Fruit fly (Drosophila melanogaster) whole organism, pupa: ENCODE data around the gene CG46339.

Source experiments
- CG10348 ChIP-seq: fragments of 200-800 bp; sonication (Bioruptor generic); IDR thresholded peaks from 2 replicates; pipeline ENCODE4 v1.3.6; 2022; ENCODE audit warnings: missing biosample characterization, missing genetic modification characterization
- CG12605 ChIP-seq: fragments of 200-800 bp; sonication (Bioruptor generic); IDR thresholded peaks from 2 replicates; pipeline ENCODE4 v1.3.6; 2022; ENCODE audit warnings: missing biosample characterization, missing genetic modification characterization
- CG14655 ChIP-seq: fragments of 200-800 bp; sonication (Bioruptor generic); optimal IDR thresholded peaks from 3 replicates; lab custom pipeline; 2017; ENCODE audit warnings: mild to moderate bottlenecking, missing biosample characterization, missing genetic modification reagents, missing genetic modification characterization
- CG4496 ChIP-seq: fragments of 200-800 bp; sonication (Bioruptor generic); IDR thresholded peaks from 3 replicates; pipeline ENCODE4 v1.3.6; 2022; ENCODE audit warnings: missing biosample characterization, missing genetic modification characterization
- CG8159 ChIP-seq: fragments of 200-800 bp; sonication (Bioruptor generic); optimal IDR thresholded peaks from 3 replicates; lab custom pipeline; 2018; ENCODE audit warnings: missing biosample characterization, mild to moderate bottlenecking, missing genetic modification characterization, moderate library complexity
- CG9948 ChIP-seq: fragments of 200-800 bp; sonication (Bioruptor generic); optimal IDR thresholded peaks from 2 replicates; lab custom pipeline; 2018; ENCODE audit warnings: missing biosample characterization, mild to moderate bottlenecking, missing genetic modification characterization, moderate library complexity
- EcR ChIP-seq: fragments of 200-800 bp; sonication (Bioruptor generic); optimal IDR thresholded peaks from 3 replicates; lab custom pipeline; 2019; ENCODE audit warnings: missing biosample characterization, missing genetic modification characterization, mild to moderate bottlenecking, moderate library complexity, missing genetic modification reagents
- Pif1A ChIP-seq: fragments of 200-800 bp; sonication (Bioruptor generic); optimal IDR thresholded peaks from 3 replicates; lab custom pipeline; 2016; ENCODE audit warnings: missing biosample characterization, missing genetic modification characterization
- Pif1B ChIP-seq: fragments of 200-800 bp; sonication (Bioruptor generic); optimal IDR thresholded peaks from 3 replicates; lab custom pipeline; 2016; ENCODE audit warnings: missing biosample characterization, missing genetic modification characterization
- Snoo ChIP-seq: fragments of 200-800 bp; sonication (Bioruptor generic); optimal IDR thresholded peaks from 3 replicates; lab custom pipeline; 2017; ENCODE audit warnings: missing biosample characterization, mild to moderate bottlenecking, missing genetic modification characterization, inconsistent platforms
- fd96Ca ChIP-seq: fragments of 200-800 bp; sonication (Bioruptor generic); IDR thresholded peaks from 3 replicates; pipeline ENCODE4 v1.3.6; 2022; ENCODE audit warnings: missing biosample characterization, missing genetic modification characterization
- gl ChIP-seq: fragments of 200-800 bp; sonication (Bioruptor generic); optimal IDR thresholded peaks from 2 replicates; lab custom pipeline; 2018; ENCODE audit warnings: missing biosample characterization, mild to moderate bottlenecking, missing genetic modification characterization

- TF ChIP-seq CG8159 (tag; lab: Kevin White, UChicago) (no peak), CG12605 (no peak), CG9948 (tag; lab: Kevin White, UChicago) (no peak), Snoo (tag; lab: Kevin White, UChicago) (no peak), fd96Ca (GFP tag; lab: Robert Waterston, UW) (no peak; the same call in 2 of the 3 replicates), Pif1B (no peak), EcR (GFP tag; lab: Kevin White, UChicago) (no peak), CG10348 (GFP tag; lab: Robert Waterston, UW) (no peak), CG4496 (GFP tag; lab: Robert Waterston, UW) (no peak), gl (tag; lab: Kevin White, UChicago) (no peak), CG14655 (GFP tag; lab: Kevin White, UChicago) (no peak), Pif1A (GFP tag; lab: Kevin White, UChicago) (no peak)
Observed at dm6 chr3R:26871852-26872251, 43.7 kb upstream of the CG46339 start, which contains the start of gene SPARC.
